Fruit fly (Drosophila melanogaster) whole organism, embryonic: ENCODE measurements around the gene aph-1.

Experiments
- BEAF-32 ChIP-seq: fragments of 200-800 bp; sonication (Bioruptor generic); optimal IDR thresholded peaks from 3 replicates; lab custom pipeline; 2017; ENCODE audit warnings: missing biosample characterization, missing genetic modification characterization, mild to moderate bottlenecking, moderate library complexity, missing genetic modification reagents
- CG10147 ChIP-seq: fragments of 200-800 bp; sonication (Bioruptor generic); optimal IDR thresholded peaks from 2 replicates; lab custom pipeline; 2019; ENCODE audit warnings: missing biosample characterization, mild to moderate bottlenecking, missing genetic modification characterization, moderate library complexity
- CG10267 ChIP-seq: fragments of 200-800 bp; sonication (Bioruptor generic); optimal IDR thresholded peaks from 2 replicates; lab custom pipeline; 2018; ENCODE audit warnings: missing biosample characterization, mild to moderate bottlenecking, missing genetic modification characterization, moderate library complexity
- CG10543 ChIP-seq: fragments of 200-800 bp; sonication (Bioruptor generic); optimal IDR thresholded peaks from 3 replicates; lab custom pipeline; 2017; ENCODE audit warnings: missing biosample characterization, mild to moderate bottlenecking, missing genetic modification characterization, moderate library complexity
- CG11560 ChIP-seq: fragments of 200-800 bp; sonication (Bioruptor generic); IDR thresholded peaks from 3 replicates; pipeline ENCODE4 v1.3.6; 2022; ENCODE audit warnings: missing biosample characterization, missing genetic modification characterization
- CG12391 ChIP-seq: fragments of 200-800 bp; sonication (Bioruptor generic); optimal IDR thresholded peaks from 3 replicates; lab custom pipeline; 2018; ENCODE audit warnings: missing biosample characterization, mild to moderate bottlenecking, missing genetic modification characterization, moderate library complexity
- CG13287 ChIP-seq: fragments of 200-800 bp; sonication (Bioruptor generic); IDR thresholded peaks from 2 replicates; pipeline ENCODE4 v1.3.6; 2022; ENCODE audit warnings: missing biosample characterization, missing genetic modification characterization; ENCODE audit not compliant: partially characterized antibody
- CG13296 ChIP-seq: fragments of 200-800 bp; sonication (Bioruptor generic); optimal IDR thresholded peaks from 3 replicates; lab custom pipeline; 2018; ENCODE audit warnings: missing biosample characterization, mild to moderate bottlenecking, missing genetic modification characterization
- CG15514 ChIP-seq: fragments of 200-800 bp; sonication (Bioruptor generic); optimal IDR thresholded peaks from 3 replicates; lab custom pipeline; 2017; ENCODE audit warnings: missing biosample characterization, missing genetic modification characterization, mild to moderate bottlenecking, moderate library complexity, missing genetic modification reagents
- CG1603 ChIP-seq: fragments of 200-800 bp; sonication (Bioruptor generic); optimal IDR thresholded peaks from 2 replicates; lab custom pipeline; 2019; ENCODE audit warnings: missing biosample characterization, mild to moderate bottlenecking, missing genetic modification characterization, moderate library complexity
- CG16813 ChIP-seq: fragments of 200-800 bp; sonication (Bioruptor generic); IDR thresholded peaks from 3 replicates; pipeline ENCODE4 v1.3.6; 2022; ENCODE audit warnings: missing biosample characterization, missing genetic modification characterization; ENCODE audit not compliant: partially characterized antibody
- CG17186 ChIP-seq: fragments of 200-800 bp; sonication (Bioruptor generic); optimal IDR thresholded peaks from 3 replicates; lab custom pipeline; 2017; ENCODE audit warnings: missing biosample characterization, missing genetic modification reagents, missing genetic modification characterization
- CG17385 ChIP-seq: fragments of 200-800 bp; sonication (Bioruptor generic); optimal IDR thresholded peaks from 3 replicates; lab custom pipeline; 2018; ENCODE audit warnings: missing biosample characterization, mild to moderate bottlenecking, missing genetic modification characterization
- CG32532 ChIP-seq: fragments of 200-800 bp; sonication (Bioruptor generic); IDR thresholded peaks from 2 replicates; pipeline ENCODE4 v1.3.6; 2022; ENCODE audit warnings: missing biosample characterization, missing genetic modification characterization
- CG32767 ChIP-seq: fragments of 200-800 bp; sonication (Bioruptor generic); IDR thresholded peaks from 2 replicates; pipeline ENCODE4 v1.3.6; 2022; ENCODE audit warnings: missing biosample characterization, missing genetic modification characterization
- CG34376 ChIP-seq: fragments of 200-800 bp; sonication (Bioruptor generic); optimal IDR thresholded peaks from 2 replicates; lab custom pipeline; 2018; ENCODE audit warnings: missing biosample characterization, mild to moderate bottlenecking, missing genetic modification characterization
- CG34422 ChIP-seq: fragments of 200-800 bp; sonication (Bioruptor generic); IDR thresholded peaks from 3 replicates; pipeline ENCODE4 v1.3.6; 2022; ENCODE audit warnings: missing biosample characterization, missing genetic modification characterization
- CG4617 ChIP-seq: fragments of 200-800 bp; sonication (Bioruptor generic); optimal IDR thresholded peaks from 3 replicates; lab custom pipeline; 2016; ENCODE audit warnings: missing biosample characterization, missing genetic modification characterization, borderline replicate concordance
- CG5180 ChIP-seq: fragments of 200-800 bp; sonication (Bioruptor generic); optimal IDR thresholded peaks from 3 replicates; lab custom pipeline; 2017; ENCODE audit warnings: missing biosample characterization, missing genetic modification characterization, mild to moderate bottlenecking, moderate library complexity, missing genetic modification reagents
- CG7963 ChIP-seq: fragments of 200-800 bp; sonication (Bioruptor generic); IDR thresholded peaks from 3 replicates; pipeline ENCODE4 v1.3.6; 2022; ENCODE audit warnings: missing biosample characterization, missing genetic modification characterization; ENCODE audit not compliant: partially characterized antibody
- CG9437 ChIP-seq: fragments of 200-800 bp; sonication (Bioruptor generic); optimal IDR thresholded peaks from 2 replicates; lab custom pipeline; 2018; ENCODE audit warnings: missing biosample characterization, mild to moderate bottlenecking, missing genetic modification characterization
- CG9797 ChIP-seq: fragments of 200-800 bp; sonication (Bioruptor generic); optimal IDR thresholded peaks from 3 replicates; lab custom pipeline; 2018; ENCODE audit warnings: missing biosample characterization, mild to moderate bottlenecking, missing genetic modification characterization
- CrebB ChIP-seq: fragments of 200-800 bp; sonication (Bioruptor generic); optimal IDR thresholded peaks from 3 replicates; lab custom pipeline; 2018; ENCODE audit warnings: missing biosample characterization, mild to moderate bottlenecking, missing genetic modification characterization
- D19A ChIP-seq: fragments of 200-800 bp; optimal IDR thresholded peaks from 3 replicates; lab custom pipeline; 2019; ENCODE audit warnings: missing biosample characterization, mild to moderate bottlenecking, missing genetic modification characterization, moderate library complexity
- Dll ChIP-seq: fragments of 200-800 bp; sonication (Bioruptor generic); IDR thresholded peaks from 4 replicates; pipeline ENCODE4 v1.3.6; 2022; ENCODE audit warnings: missing biosample characterization, missing genetic modification characterization; ENCODE audit not compliant: partially characterized antibody
- E2f2 ChIP-seq: fragments of 200-800 bp; sonication (Bioruptor generic); IDR thresholded peaks from 2 replicates; pipeline ENCODE4 v1.3.6; 2022; ENCODE audit warnings: missing biosample characterization, missing genetic modification characterization
- Eip74EF ChIP-seq, 2 experiments: fragments of 200-800 bp in 1 of 2; fragments of >200 bp in 1 of 2; sonication (Bioruptor generic) in 1 of 2; optimal IDR thresholded peaks; 2 replicates each; lab custom pipeline; 2017 to 2019; ENCODE audit warnings: missing biosample characterization in 2 of 2, missing genetic modification characterization in 2 of 2, mild to moderate bottlenecking in 1 of 2, moderate library complexity in 1 of 2
- Elba2 ChIP-seq: fragments of 200-800 bp; sonication (Bioruptor generic); optimal IDR thresholded peaks from 3 replicates; lab custom pipeline; 2016; ENCODE audit warnings: missing biosample characterization, missing genetic modification characterization
- Hr51 ChIP-seq, 2 experiments: fragments of 200-800 bp; sonication (Bioruptor generic); optimal IDR thresholded peaks; 2 replicates in 1 of 2; 3 replicates in 1 of 2; lab custom pipeline; 2016 to 2018; ENCODE audit warnings: missing biosample characterization in 2 of 2, missing genetic modification characterization in 2 of 2, mild to moderate bottlenecking in 1 of 2, moderate library complexity in 1 of 2
- MBD-R2 ChIP-seq: fragments of 200-800 bp; sonication (Bioruptor generic); IDR thresholded peaks from 2 replicates; pipeline ENCODE4 v1.3.6; 2022; ENCODE audit warnings: missing biosample characterization, missing genetic modification characterization
- Scr ChIP-seq: fragments of 200-800 bp; sonication (Bioruptor generic); IDR thresholded peaks from 2 replicates; pipeline ENCODE4 v1.3.6; 2022; ENCODE audit warnings: missing biosample characterization, missing genetic modification characterization; ENCODE audit not compliant: partially characterized antibody
- Six4 ChIP-seq: fragments of 200-800 bp; sonication (Bioruptor generic); optimal IDR thresholded peaks from 2 replicates; lab custom pipeline; 2016; ENCODE audit warnings: missing biosample characterization, missing genetic modification characterization
- al ChIP-seq: fragments of 200-800 bp; sonication (Bioruptor generic); IDR thresholded peaks from 2 replicates; pipeline ENCODE4 v1.3.6; 2022; ENCODE audit warnings: missing biosample characterization, missing genetic modification characterization
- amos ChIP-seq: fragments of 200-800 bp; sonication (Bioruptor generic); IDR thresholded peaks from 2 replicates; pipeline ENCODE4 v1.3.6; 2022; ENCODE audit warnings: missing biosample characterization, missing genetic modification characterization; ENCODE audit not compliant: partially characterized antibody
- bab2 ChIP-seq: fragments of 200-800 bp; sonication (Bioruptor generic); optimal IDR thresholded peaks from 2 replicates; lab custom pipeline; 2016; ENCODE audit warnings: missing biosample characterization, missing genetic modification characterization
- disco-r ChIP-seq: fragments of 200-800 bp; sonication (Bioruptor generic); optimal IDR thresholded peaks from 2 replicates; lab custom pipeline; 2016; ENCODE audit warnings: missing biosample characterization, missing genetic modification characterization
- esg ChIP-seq: fragments of 200-800 bp; sonication (Bioruptor generic); conservative IDR thresholded peaks from 2 replicates; pipeline ENCODE4 v1.3.6; 2022; ENCODE audit warnings: missing biosample characterization, missing genetic modification characterization
- ham ChIP-seq: fragments of 200-800 bp; sonication (Bioruptor generic); IDR thresholded peaks from 2 replicates; pipeline ENCODE4 v1.3.6; 2022; ENCODE audit warnings: missing biosample characterization, missing genetic modification characterization
- hb ChIP-seq: fragments of 200-800 bp; sonication (Bioruptor generic); IDR thresholded peaks from 3 replicates; pipeline ENCODE4 v1.3.6; 2022; ENCODE audit warnings: missing biosample characterization, missing genetic modification characterization; ENCODE audit not compliant: partially characterized antibody
- lilli ChIP-seq: fragments of 200-800 bp; sonication (Bioruptor generic); optimal IDR thresholded peaks from 3 replicates; lab custom pipeline; 2016; ENCODE audit warnings: missing biosample characterization, missing genetic modification characterization
- nmo ChIP-seq: fragments of 200-800 bp; sonication (Bioruptor generic); optimal IDR thresholded peaks from 2 replicates; lab custom pipeline; 2018; ENCODE audit warnings: missing biosample characterization, mild to moderate bottlenecking, missing genetic modification characterization, moderate library complexity
- nom ChIP-seq: fragments of 200-800 bp; sonication (Bioruptor generic); optimal IDR thresholded peaks from 2 replicates; lab custom pipeline; 2017; ENCODE audit warnings: missing biosample characterization, missing genetic modification characterization, mild to moderate bottlenecking, moderate library complexity, missing genetic modification reagents
- odd ChIP-seq: fragments of 200-800 bp; sonication (Bioruptor generic); optimal IDR thresholded peaks from 2 replicates; lab custom pipeline; 2017; ENCODE audit warnings: missing biosample characterization, mild to moderate bottlenecking, missing genetic modification characterization
- peb ChIP-seq: fragments of 200-800 bp; sonication (Bioruptor generic); IDR thresholded peaks from 2 replicates; pipeline ENCODE4 v1.3.6; 2022; ENCODE audit warnings: missing biosample characterization, missing genetic modification characterization
- pzg ChIP-seq: fragments of 200-800 bp; sonication (Bioruptor generic); optimal IDR thresholded peaks from 3 replicates; lab custom pipeline; 2018; ENCODE audit warnings: missing biosample characterization, mild to moderate bottlenecking, missing genetic modification characterization, moderate library complexity
- scrt ChIP-seq: fragments of 200-800 bp; sonication (Bioruptor generic); optimal IDR thresholded peaks from 2 replicates; lab custom pipeline; 2018; ENCODE audit warnings: missing biosample characterization, mild to moderate bottlenecking, missing genetic modification characterization, moderate library complexity
- sna ChIP-seq: fragments of 200-800 bp; sonication (Bioruptor generic); IDR thresholded peaks from 2 replicates; pipeline ENCODE4 v1.3.6; 2022; ENCODE audit warnings: missing biosample characterization, missing genetic modification characterization; ENCODE audit not compliant: partially characterized antibody
- vfl ChIP-seq: fragments of 200-800 bp; sonication (Bioruptor generic); optimal IDR thresholded peaks from 2 replicates; lab custom pipeline; 2016; ENCODE audit warnings: missing biosample characterization, missing genetic modification characterization

Gene aph-1

dm6 chr2L:2767627-2768026 lies 1.6 kb downstream of the aph-1 start, which contains the start of the genes Taf10b and Taf10 (continued):
- TF ChIP-seq CG10267 (tag; lab: Kevin White, UChicago), result peak; percentile 46
- TF ChIP-seq Dll (GFP tag; lab: Robert Waterston, UW), result peak; percentile 85
- TF ChIP-seq CG17186 (GFP tag; lab: Kevin White, UChicago), result peak; percentile 34
- no peak for TF ChIP-seq nom (GFP tag; lab: Kevin White, UChicago)
- peak; percentile 83 for TF ChIP-seq CG7963 (GFP tag; lab: Robert Waterston, UW)
- no peak for TF ChIP-seq ham (GFP tag; lab: Robert Waterston, UW)
- peak; percentile 56; the same call in 2 of the 3 replicates for TF ChIP-seq CG34422 (GFP tag; lab: Robert Waterston, UW)
- peak; percentile 4 for TF ChIP-seq CG10543 (GFP tag; lab: Kevin White, UChicago)
- peak; percentile 76 for TF ChIP-seq pzg (GFP tag; lab: Kevin White, UChicago)
- TF ChIP-seq vfl (GFP tag; lab: Kevin White, UChicago), result no peak
- TF ChIP-seq D19A, result peak; percentile 47
- peak; percentile 71 for TF ChIP-seq CG9437 (GFP tag; lab: Kevin White, UChicago)
- TF ChIP-seq bab2 (GFP tag; lab: Kevin White, UChicago), result no peak
- TF ChIP-seq CG13287 (GFP tag; lab: Robert Waterston, UW), result peak; percentile 91
- peak; percentile 62 for TF ChIP-seq CG1603 (tag; lab: Kevin White, UChicago)
- TF ChIP-seq MBD-R2 (GFP tag; lab: Robert Waterston, UW), result peak; percentile 91
- TF ChIP-seq odd (GFP tag; lab: Kevin White, UChicago), result no peak
- TF ChIP-seq CG13296 (GFP tag; lab: Kevin White, UChicago), result peak; percentile 41
- peak; percentile 75 for TF ChIP-seq BEAF-32
- TF ChIP-seq CG4617 (GFP tag; lab: Kevin White, UChicago), result peak; percentile 71
- no peak for TF ChIP-seq esg (GFP tag; lab: Robert Waterston, UW)
- peak; percentile 76 for TF ChIP-seq CG34376 (GFP tag; lab: Kevin White, UChicago)
- TF ChIP-seq Elba2, result no peak
- TF ChIP-seq sna (GFP tag; lab: Robert Waterston, UW), result peak; percentile 83
- TF ChIP-seq CrebB, result peak; percentile 37
- TF ChIP-seq CG17385, result peak; percentile 4
- peak; percentile 81 for TF ChIP-seq amos (GFP tag; lab: Robert Waterston, UW)
- peak in 1 of 2 experiments; percentile 5 for TF ChIP-seq Eip74EF (GFP tag; optimal IDR thresholded peaks at IDR 0.05; lab: Kevin White, UChicago)
- TF ChIP-seq Six4 (GFP tag; lab: Kevin White, UChicago), result no peak
- peak; percentile 64 for TF ChIP-seq E2f2 (GFP tag; lab: Robert Waterston, UW)
- TF ChIP-seq Scr (GFP tag; lab: Robert Waterston, UW), result peak; percentile 81
- TF ChIP-seq CG32532 (GFP tag; lab: Robert Waterston, UW), result 0 out of 2 replicates have a peak, but pooled peaks have one; percentile 12
- peak; percentile 30 for TF ChIP-seq CG9797 (GFP tag; lab: Kevin White, UChicago)
- 0 out of 2 replicates have a peak, but pooled peaks have one; percentile 48 for TF ChIP-seq CG32767 (GFP tag; lab: Robert Waterston, UW)
- no peak for TF ChIP-seq disco-r (GFP tag; lab: Kevin White, UChicago)
- no peak for TF ChIP-seq peb
- peak; percentile 15 for TF ChIP-seq CG10147 (GFP tag; lab: Kevin White, UChicago)
- no peak for TF ChIP-seq al (GFP tag; lab: Robert Waterston, UW)
- TF ChIP-seq CG15514 (GFP tag; lab: Kevin White, UChicago), result peak; percentile 49
- peak; percentile 16 for TF ChIP-seq lilli (GFP tag; lab: Kevin White, UChicago)
- TF ChIP-seq scrt (GFP tag; lab: Kevin White, UChicago), result no peak
- TF ChIP-seq Hr51 (GFP tag; optimal IDR thresholded peaks at IDR 0.05; lab: Kevin White, UChicago), result peak in 1 of 2 experiments; percentile 0
- TF ChIP-seq hb (GFP tag; lab: Robert Waterston, UW), result peak; percentile 79; the same call in 2 of the 3 replicates
- peak; percentile 73 for TF ChIP-seq CG16813
- TF ChIP-seq CG12391 (tag; lab: Kevin White, UChicago), result peak; percentile 13
- TF ChIP-seq nmo (GFP tag; lab: Kevin White, UChicago), result peak; percentile 25
- TF ChIP-seq CG5180 (GFP tag; lab: Kevin White, UChicago), result no peak
- peak; percentile 57; the same call in 2 of the 3 replicates for TF ChIP-seq CG11560 (tag; lab: Robert Waterston, UW)
